Fruit fly (Drosophila melanogaster): Measurements from ENCODE around the gene CG46307.

CG46307 gene

dm6 chr2L:21089075-21089474 lies 15.3 kb upstream of the CG46307 start, which contains the start of gene CG9259:
TSS of gene CG9259 (plus strand) at chr2L:21089375.
- TF ChIP-seq noc (tag; optimal IDR thresholded peaks at IDR 0.05) = no peak

- no peak for TF ChIP-seq noc (tag; optimal IDR thresholded peaks at IDR 0.05)
These were observed 13.4 kb upstream of the CG46307 start, which contains the start of gene CG14397 for dm6 chr2L:21090958-21091357. TSS of gene CG14397 (plus strand) at chr2L:21091227.

DNA sequence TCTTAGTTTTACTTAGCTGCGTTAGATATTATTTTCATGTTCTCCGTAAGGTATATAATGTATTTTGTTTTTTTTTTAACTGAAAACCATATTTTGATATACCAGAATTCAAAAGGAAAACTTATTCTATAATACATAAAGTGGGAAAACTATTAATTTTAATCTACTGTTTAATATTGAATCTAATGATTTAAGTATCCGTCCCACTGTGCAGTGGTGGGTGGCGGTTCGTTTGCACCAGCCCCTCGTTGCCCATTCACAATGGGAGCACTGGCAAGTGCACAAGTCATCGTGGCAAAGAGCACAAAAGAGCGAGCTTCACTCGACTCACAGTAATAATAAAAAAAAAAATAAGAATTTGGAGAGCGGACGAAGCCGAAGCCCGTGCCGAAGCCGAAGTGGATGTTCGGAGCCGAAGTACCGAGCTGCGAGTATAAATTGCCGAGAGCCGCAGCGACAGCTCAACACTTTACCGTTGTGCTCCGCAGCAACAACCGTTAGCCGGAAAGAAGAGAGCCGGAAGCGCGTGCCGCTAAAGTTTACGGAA lies 7.8 kb upstream of the CG46307 start, which contains the start of gene CG34136:
Gene CG34136 (plus strand): TSS at position 475 of the 547 bp plus-strand sequence.
- no peak for TF ChIP-seq noc (tag; optimal IDR thresholded peaks at IDR 0.05)

DNA sequence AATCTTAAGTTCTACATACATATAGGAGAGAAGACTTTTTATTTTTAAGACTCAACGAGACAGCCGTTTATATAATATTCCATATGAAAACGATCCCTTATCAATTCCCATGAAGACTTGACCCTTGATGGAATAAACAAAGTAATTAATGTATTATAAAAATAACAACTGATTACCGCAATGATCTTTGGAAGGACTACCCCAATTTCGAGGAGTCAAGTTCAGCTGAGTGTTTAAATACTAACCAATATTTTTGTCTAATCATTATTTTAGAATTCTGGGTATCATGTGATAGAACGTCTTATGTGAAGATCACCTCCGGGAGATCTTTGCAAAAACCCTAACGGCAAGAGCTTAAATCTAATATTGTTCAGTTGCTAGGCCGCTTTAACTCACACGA lies 6.5 kb upstream of the CG46307 start:
- no peak for TF ChIP-seq noc (tag; optimal IDR thresholded peaks at IDR 0.05)

DNA sequence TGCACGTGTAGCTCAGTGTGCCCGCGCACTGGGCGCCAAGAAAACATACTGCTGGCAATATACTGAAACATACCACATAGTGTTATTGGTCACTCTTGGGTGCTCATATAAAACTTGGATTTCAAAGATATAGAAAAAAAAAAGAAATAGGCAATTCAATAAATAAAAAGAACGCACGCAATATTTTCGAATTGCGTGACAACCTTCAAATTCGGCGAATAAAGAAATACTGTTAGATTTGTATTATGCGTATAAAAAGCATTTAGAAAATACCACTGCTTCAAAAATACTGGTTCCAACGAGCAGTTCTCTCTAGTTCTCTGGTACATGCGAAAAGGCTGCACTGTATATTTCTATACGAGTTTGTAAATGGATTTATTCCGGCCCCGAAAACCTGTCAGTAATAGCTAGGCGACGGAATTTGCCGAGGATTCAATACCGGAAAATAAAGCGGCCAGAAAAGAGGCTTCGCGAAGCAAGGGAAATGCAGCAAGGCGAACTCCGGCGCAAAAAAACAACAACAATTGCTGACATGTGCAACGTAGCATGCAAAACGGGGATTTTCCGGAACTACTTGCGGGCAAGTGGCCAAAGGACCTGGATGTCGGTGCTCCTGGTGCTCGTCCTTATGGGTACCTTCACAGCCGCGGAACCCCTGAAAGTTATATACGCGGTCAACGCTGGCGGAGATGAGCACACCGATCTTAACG lies 1.8 kb upstream of the CG46307 start, which contains the start of gene CG9257:
Gene CG9257 (plus strand): TSS at position 345 of the 710 bp plus-strand sequence.
- TF ChIP-seq noc (tag; optimal IDR thresholded peaks at IDR 0.05) = no peak

DNA sequence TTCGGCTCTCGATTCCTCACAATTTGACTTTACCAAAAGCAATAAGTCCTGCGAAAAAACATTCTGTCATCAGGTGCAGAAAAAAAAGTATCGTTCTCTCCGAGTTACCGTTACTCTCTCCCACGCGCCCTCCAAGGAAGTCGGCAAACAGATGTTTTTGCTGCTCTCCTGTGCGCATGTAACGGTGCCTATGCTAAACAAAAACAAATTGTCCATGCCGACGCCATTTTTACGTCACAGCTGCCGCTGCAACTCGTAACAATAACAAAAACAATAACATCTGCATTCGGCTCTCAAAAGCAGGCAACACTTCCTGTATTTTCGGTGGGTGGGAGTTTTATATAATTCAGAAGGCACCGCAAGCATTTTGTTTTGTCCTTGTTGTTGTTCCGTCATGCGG lies 759 bp downstream of the CG46307 start:
- no peak for TF ChIP-seq noc (tag; optimal IDR thresholded peaks at IDR 0.05)

dm6 chr2L:21107651-21108489 lies 3.5 kb downstream of the CG46307 start:
- peak; percentile 20 for TF ChIP-seq noc (tag; optimal IDR thresholded peaks at IDR 0.05)

DNA sequence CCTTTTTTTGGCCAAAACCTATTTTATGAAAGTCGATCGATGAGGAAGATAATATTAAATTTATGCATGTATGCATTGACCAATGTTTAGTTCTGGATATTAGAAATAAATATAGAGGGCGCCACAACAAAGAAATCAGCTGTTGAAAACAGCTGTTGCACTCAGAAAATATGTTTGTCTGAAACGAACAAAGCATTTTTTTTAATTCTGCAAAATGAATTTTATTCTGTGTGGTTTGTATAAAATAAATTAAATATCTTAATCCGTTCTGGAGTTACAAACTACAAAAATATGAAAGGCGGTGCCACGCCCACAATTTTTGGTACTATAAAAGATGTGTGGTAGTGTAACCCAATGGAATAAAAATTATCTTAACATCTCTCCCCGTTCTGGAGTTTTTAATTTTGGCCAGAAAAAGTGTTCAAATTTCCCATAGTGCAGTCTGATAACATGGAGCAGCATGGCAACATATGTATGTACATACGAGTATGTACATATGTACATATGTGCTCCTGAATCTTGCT lies 4.5 kb downstream of the CG46307 start:
- no peak for TF ChIP-seq noc (tag; optimal IDR thresholded peaks at IDR 0.05)

DNA sequence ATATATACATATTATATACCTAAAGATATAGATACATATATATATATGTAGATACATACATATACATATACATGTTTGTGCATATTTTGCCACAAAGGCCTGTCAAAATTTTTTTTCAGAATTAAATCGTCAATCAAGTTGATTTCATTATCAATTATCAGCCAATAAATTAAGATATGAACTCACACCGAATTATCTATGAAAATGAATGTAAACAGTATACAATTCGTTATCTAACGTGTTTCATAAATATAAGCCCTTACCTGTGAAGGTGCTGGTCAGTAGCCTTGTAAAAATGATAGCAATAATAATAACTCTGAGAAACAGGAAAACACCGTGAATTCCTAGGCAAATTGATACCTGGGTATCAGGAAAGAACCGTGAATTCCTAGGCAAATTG lies 5.3 kb downstream of the CG46307 start:
- no peak for TF ChIP-seq noc (tag; optimal IDR thresholded peaks at IDR 0.05)

- TF ChIP-seq noc (tag; optimal IDR thresholded peaks at IDR 0.05) = no peak
These were observed 7.5 kb downstream of the CG46307 start for dm6 chr2L:21111849-21112248.

dm6 chr2L:21113546-21113945 lies 9.2 kb downstream of the CG46307 start:
- TF ChIP-seq noc (tag; optimal IDR thresholded peaks at IDR 0.05) = no peak

DNA sequence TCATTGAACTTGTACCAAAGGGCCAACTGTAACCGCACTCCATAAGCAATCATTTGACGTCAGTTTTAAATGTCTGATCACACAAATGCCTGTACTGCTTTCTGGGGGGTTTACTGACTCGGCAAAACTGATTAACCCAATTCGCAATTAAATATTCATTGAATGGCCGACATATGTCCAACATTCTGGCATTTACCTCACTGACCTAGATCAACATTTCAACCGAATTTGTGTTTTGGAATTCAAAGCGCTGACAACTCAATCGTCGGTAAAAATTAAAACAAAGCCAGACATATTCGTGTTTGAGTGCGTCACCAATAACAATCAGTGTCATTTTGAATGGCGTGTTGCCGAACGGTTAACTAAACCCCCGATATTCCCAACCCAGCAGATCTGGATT lies 11.3 kb downstream of the CG46307 start:
- TF ChIP-seq noc (tag; optimal IDR thresholded peaks at IDR 0.05) = no peak

DNA sequence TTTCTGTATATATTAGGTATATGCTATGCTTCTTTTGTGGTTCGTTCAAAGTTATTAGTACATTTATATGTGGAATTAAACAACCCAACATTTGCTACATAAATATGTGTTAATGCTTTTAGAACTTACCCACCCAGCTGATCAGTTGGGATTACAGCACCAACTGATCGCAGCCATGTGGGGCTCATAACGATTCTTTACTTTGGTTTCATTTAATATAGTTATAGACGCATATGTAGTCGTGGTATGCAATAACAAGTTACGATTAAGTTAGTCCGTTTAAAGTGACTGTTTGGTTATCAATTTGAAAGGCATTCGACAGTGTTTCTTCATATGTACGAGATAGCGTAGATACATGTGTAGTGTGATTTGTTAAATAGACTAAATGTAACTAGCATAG lies 31.4 kb downstream of the CG46307 start:
- TF ChIP-seq noc (tag; optimal IDR thresholded peaks at IDR 0.05) = no peak

DNA sequence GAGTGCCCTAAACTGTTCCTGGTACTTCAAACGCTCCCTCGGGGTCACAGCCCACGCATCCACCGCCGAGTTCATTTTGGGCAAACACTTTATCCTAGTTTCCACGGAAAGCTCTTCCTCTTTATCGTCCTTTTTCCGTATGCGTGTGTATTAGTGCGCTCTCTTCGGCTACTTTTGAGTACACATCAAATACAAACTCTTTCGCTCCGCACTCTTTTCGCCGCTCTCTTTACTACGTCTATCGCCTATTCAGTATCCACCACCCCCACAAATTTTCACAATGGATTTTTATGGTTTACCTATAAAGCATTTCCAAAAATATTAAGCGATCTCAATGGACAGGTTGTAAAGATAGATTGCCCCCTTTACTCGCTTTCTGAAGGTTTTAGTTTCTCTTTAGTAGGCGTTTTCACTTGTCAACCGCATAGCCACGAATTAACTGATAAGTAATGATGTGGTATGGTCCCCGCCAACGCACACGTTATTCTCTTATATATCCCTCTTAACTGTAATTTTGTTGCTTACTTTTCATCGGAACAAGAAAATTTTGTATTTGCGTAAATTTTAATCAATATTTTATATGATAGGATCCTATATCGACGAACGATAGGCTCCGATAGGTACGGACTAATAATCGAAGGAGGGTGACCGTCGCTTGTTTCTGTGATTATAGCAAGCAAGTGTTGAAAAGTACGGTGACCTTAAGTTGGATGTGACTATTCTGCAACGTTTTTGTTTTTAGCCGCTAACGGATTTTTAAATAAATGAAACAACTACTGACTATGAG lies 37.5 kb downstream of the CG46307 start, which contains the start of gene Dap160:
Gene Dap160 (minus strand): TSS at position 634 of the 787 bp plus-strand sequence.
- no peak for TF ChIP-seq noc (tag; optimal IDR thresholded peaks at IDR 0.05)

DNA sequence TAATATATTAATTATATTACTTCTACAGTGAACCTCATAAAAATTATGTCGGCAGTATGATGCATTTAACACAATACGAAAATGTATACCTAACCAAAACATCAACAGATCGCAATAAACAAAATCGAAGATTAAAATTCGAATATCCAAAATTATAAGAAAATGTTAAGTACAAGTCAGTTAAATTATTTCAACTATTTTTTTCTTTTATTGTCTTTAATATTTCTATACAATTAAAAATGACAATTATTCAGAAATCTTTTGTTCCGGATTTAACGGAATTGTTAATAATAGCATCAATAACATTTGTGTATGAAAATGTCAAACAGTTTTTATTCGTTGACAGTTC lies 38.1 kb downstream of the CG46307 start:
- TF ChIP-seq noc (tag; optimal IDR thresholded peaks at IDR 0.05) = no peak
